Fruit fly (Drosophila melanogaster): ENCODE results near the gene CG15209.

- TF ChIP-seq Ets96B (tag; optimal IDR thresholded peaks at IDR 0.05) = no peak
- TF ChIP-seq CG6792 (GFP tag; optimal IDR thresholded peaks at IDR 0.05) = peak; percentile 1
- TF ChIP-seq cyc (GFP tag; optimal IDR thresholded peaks at IDR 0.05) = peak; percentile 16
- no peak for TF ChIP-seq ss (GFP tag; optimal IDR thresholded peaks at IDR 0.05)
- TF ChIP-seq Sox102F (GFP tag; optimal IDR thresholded peaks at IDR 0.05) = peak; percentile 24
- TF ChIP-seq vri (GFP tag; optimal IDR thresholded peaks at IDR 0.05) = no peak
These were observed 40.8 kb downstream of the CG15209 start for dm6 chrX:10882786-10883185.
